Worm (Caenorhabditis elegans): ENCODE data around the gene F28H7.3.
A peak's percentile ranks its signal among the peaks of the same experiment; 100 is the strongest.

Gene F28H7.3

ce11 chrV:10750630-10751029 is at the start of gene F28H7.3:
TSS of gene F28H7.3 (minus strand) at chrV:10750788.
- TF ChIP-seq aly-2 (tag; optimal IDR thresholded peaks at IDR 0.05): no peak
- no peak for TF ChIP-seq tbx-2 (tag; optimal IDR thresholded peaks at IDR 0.05)
- TF ChIP-seq skn-1 (tag; optimal IDR thresholded peaks at IDR 0.05): no peak
- TF ChIP-seq unc-39 (tag; optimal IDR thresholded peaks at IDR 0.05): no peak
- no peak for TF ChIP-seq nhr-11 (tag; optimal IDR thresholded peaks at IDR 0.05)
- TF ChIP-seq pqm-1 (tag; optimal IDR thresholded peaks at IDR 0.05): peak; percentile 96
- no peak for TF ChIP-seq pha-4 (tag; optimal IDR thresholded peaks at IDR 0.05)
- peak; percentile 95 for TF ChIP-seq elt-2 (tag; optimal IDR thresholded peaks at IDR 0.05)
- TF ChIP-seq nhr-237 (tag; optimal IDR thresholded peaks at IDR 0.05): no peak
- TF ChIP-seq ceh-28 (tag; optimal IDR thresholded peaks at IDR 0.05): no peak
- TF ChIP-seq nhr-76 (tag; optimal IDR thresholded peaks at IDR 0.05): no peak
- TF ChIP-seq sea-2 (GFP tag; optimal IDR thresholded peaks at IDR 0.05): no peak
- no peak for TF ChIP-seq R02D3.7 (tag; optimal IDR thresholded peaks at IDR 0.05)
- no peak for TF ChIP-seq fkh-10 (GFP tag; optimal IDR thresholded peaks at IDR 0.05)
- TF ChIP-seq ceh-16 (tag; optimal IDR thresholded peaks at IDR 0.05): no peak
- peak; percentile 61 for TF ChIP-seq jun-1 (tag; optimal IDR thresholded peaks at IDR 0.05)

ce11 chrV:10798090-10798489 is 47.5 kb upstream of the F28H7.3 start, which contains the start of gene srh-184:
TSS of gene srh-184 (minus strand) at chrV:10798190.
- TF ChIP-seq ceh-16 (tag; optimal IDR thresholded peaks at IDR 0.05) (no peak), aly-2 (tag; optimal IDR thresholded peaks at IDR 0.05) (no peak), unc-62 (GFP tag; optimal IDR thresholded peaks at IDR 0.05) (no peak), sea-2 (GFP tag; optimal IDR thresholded peaks at IDR 0.05) (no peak), mml-1 (tag; optimal IDR thresholded peaks at IDR 0.05) (no peak), skn-1 (tag; optimal IDR thresholded peaks at IDR 0.05) (no peak), ceh-82 (tag; optimal IDR thresholded peaks at IDR 0.05) (no peak), nhr-28 (tag; optimal IDR thresholded peaks at IDR 0.05) (no peak), pqm-1 (tag; optimal IDR thresholded peaks at IDR 0.05) (no peak)

ce11 chrV:10795494-10795893 is 44.9 kb upstream of the F28H7.3 start, which contains the start of gene D1054.19:
TSS of gene D1054.19 (plus strand) at chrV:10795794.
- no peak for TF ChIP-seq nhr-12 (tag; optimal IDR thresholded peaks at IDR 0.05)
- TF ChIP-seq hmg-11 (tag; optimal IDR thresholded peaks at IDR 0.05): no peak
- no peak for TF ChIP-seq mml-1 (tag; optimal IDR thresholded peaks at IDR 0.05)
- TF ChIP-seq elt-3 (tag; optimal IDR thresholded peaks at IDR 0.05): no peak
- no peak for TF ChIP-seq jun-1 (tag; optimal IDR thresholded peaks at IDR 0.05)

- no peak for TF ChIP-seq nhr-67 (tag; optimal IDR thresholded peaks at IDR 0.05)
- no peak for TF ChIP-seq nhr-11 (tag; optimal IDR thresholded peaks at IDR 0.05)
- no peak for TF ChIP-seq ztf-11 (tag; optimal IDR thresholded peaks at IDR 0.05)
- TF ChIP-seq pha-4 (tag; optimal IDR thresholded peaks at IDR 0.05): no peak
- no peak for TF ChIP-seq ceh-16 (tag; optimal IDR thresholded peaks at IDR 0.05)
- no peak for TF ChIP-seq lin-15B (tag; optimal IDR thresholded peaks at IDR 0.05)
- no peak for TF ChIP-seq nfya-1 (tag; optimal IDR thresholded peaks at IDR 0.05; ENCODE audit: insufficient read depth)
- no peak for TF ChIP-seq elt-2 (tag; optimal IDR thresholded peaks at IDR 0.05)
- no peak for TF ChIP-seq nhr-28 (tag; optimal IDR thresholded peaks at IDR 0.05)
Measured at ce11 chrV:10794463-10794862, 43.9 kb upstream of the F28H7.3 start.

ce11 chrV:10793498-10793897 is 42.9 kb upstream of the F28H7.3 start, which contains the start of gene ule-3:
TSS of gene ule-3 (plus strand) at chrV:10793798.
- TF ChIP-seq lsy-12 (tag; optimal IDR thresholded peaks at IDR 0.05) (no peak), hmg-11 (tag; optimal IDR thresholded peaks at IDR 0.05) (no peak), egl-27 (tag; optimal IDR thresholded peaks at IDR 0.05) (no peak), unc-62 (GFP tag; optimal IDR thresholded peaks at IDR 0.05) (no peak), nhr-23 (tag; optimal IDR thresholded peaks at IDR 0.05) (no peak), ceh-9 (tag; optimal IDR thresholded peaks at IDR 0.05) (no peak), nfya-1 (tag; optimal IDR thresholded peaks at IDR 0.05; ENCODE audit: insufficient read depth) (no peak), fkh-2 (tag; optimal IDR thresholded peaks at IDR 0.05) (no peak)

- no peak for TF ChIP-seq elt-1 (tag; optimal IDR thresholded peaks at IDR 0.05)
Measured at ce11 chrV:10792775-10793174, 42.2 kb upstream of the F28H7.3 start, which contains the start of gene D1054.10. TSS of gene D1054.10 (minus strand) at chrV:10792875.

All from whole organism, L3 larva.